Fruit fly (Drosophila melanogaster) S2 (cell line): Measurements from ENCODE around the gene CG7990.

Source experiments
- CG8478 ChIP-seq: fragments of >200 bp; optimal IDR thresholded peaks from 2 replicates; lab custom pipeline; 2018
- CTCF ChIP-seq, 2 experiments: fragments of >200 bp; optimal IDR thresholded peaks; 2 replicates each; lab custom pipeline; 2018

Gene CG7990

DNA sequence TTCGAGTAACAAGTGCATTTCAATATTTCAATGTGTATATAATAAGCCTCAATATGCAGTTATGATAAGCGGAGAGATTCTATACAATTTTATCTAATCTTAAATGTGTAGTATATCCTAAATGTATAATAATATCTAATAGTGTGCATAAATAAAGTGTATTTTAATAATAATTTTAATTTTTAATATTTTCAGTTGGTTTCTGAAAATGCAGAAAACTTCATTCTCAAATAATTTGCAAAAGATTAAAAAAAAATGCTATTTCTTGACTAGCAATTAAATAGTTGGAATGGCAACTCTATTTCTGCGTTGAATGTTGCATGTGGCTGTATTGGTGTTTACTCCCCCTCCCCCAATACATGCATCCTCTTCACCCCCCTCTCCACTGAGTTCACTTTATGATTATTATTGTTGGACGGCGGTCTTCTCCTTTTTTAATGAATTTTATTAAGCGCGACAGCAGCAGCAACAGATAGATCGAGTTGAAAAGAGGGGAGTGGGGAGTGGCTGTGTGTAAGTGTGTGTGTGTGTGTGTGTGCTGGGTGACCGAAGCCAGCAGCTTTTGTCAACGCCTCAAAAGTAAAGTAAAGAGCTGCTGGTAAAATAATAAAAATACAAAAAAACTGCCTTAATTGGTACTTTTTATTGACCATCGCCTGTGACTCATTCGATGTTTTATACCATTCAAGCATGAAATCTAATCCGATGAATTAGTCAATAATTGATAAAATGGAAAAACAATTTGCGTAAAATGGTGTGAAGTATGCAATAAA is 41.0 kb downstream of the CG7990 start:
- TF ChIP-seq CG8478, result no peak
- TF ChIP-seq CTCF (optimal IDR thresholded peaks at IDR 0.05; lab: Kevin White, UChicago), result no peak

DNA sequence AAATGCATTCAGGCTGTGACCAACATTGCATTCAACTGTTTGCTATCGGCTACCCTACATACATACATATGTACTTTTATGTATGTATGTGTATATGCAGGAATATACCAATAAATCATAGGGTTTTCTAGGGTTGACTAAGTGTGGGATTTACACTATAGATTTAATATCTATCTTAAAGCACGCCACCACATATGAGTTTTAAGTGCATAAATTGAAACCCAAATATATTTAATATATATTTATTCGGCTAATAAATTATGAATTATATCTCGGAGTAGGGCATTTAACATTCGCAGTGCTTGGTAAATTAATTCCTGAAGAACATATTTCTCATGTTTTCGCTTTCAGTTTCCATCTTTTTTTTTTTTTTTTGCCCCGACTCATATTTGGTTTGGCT is 41.8 kb downstream of the CG7990 start:
- TF ChIP-seq CTCF (optimal IDR thresholded peaks at IDR 0.05; lab: Kevin White, UChicago), result no peak
- TF ChIP-seq CG8478, result no peak

DNA sequence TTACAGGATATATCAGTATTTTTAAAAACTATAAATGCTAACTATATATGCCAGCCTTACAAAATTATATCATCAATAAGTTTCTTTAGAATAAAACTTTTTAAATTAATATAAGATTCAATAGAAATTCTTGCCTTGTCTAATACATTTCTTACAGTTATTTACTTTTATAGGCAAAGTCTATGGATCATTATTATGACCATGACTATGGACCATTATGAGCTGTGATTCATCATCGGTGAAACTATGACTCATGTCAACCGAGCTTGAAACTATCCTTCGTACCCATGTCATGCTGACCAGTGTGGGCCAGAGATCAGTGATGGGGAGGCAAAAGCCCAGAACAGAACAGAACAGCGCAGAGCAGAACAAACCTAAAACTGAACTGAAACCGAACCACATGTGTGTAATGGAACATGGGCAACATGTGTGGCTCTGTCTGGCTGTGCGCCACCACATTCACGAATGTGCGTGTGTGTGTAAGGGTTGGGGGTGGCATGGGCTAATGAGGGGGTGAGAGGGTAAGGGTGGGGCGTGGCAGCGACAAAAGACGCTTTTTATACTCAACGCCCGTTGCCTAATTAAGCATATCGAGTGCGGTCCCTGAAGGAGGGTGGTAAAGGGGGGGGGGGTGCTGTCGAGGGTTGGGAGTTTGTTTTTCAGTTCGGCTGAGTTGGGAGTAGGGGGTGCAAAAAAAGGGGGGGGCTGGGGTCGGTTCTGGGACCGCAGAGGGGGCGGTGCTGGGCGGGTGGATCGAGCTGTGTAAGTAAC is 43.1 kb downstream of the CG7990 start:
- TF ChIP-seq CTCF (optimal IDR thresholded peaks at IDR 0.05; lab: Kevin White, UChicago) (no peak), CG8478 (no peak)

DNA sequence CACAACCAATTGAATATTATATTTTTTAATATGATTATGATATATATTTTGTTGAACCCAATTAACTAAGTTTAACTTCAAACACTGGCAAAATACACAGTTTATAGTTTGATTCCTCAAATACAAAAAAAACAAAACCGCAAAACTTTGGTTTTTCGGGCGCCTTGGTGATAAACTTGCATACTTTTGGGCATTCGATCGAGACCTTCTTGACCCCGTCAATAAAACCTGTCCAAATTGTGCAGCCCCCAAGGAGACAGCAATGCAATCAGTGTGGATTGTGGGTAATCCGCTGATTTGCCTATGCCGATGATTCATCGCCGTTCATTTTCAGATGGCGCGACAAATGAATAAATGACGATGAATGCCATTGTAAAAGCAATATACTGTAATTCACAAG is 44.3 kb downstream of the CG7990 start:
- no peak for TF ChIP-seq CTCF (optimal IDR thresholded peaks at IDR 0.05; lab: Kevin White, UChicago)
- no peak for TF ChIP-seq CG8478

DNA sequence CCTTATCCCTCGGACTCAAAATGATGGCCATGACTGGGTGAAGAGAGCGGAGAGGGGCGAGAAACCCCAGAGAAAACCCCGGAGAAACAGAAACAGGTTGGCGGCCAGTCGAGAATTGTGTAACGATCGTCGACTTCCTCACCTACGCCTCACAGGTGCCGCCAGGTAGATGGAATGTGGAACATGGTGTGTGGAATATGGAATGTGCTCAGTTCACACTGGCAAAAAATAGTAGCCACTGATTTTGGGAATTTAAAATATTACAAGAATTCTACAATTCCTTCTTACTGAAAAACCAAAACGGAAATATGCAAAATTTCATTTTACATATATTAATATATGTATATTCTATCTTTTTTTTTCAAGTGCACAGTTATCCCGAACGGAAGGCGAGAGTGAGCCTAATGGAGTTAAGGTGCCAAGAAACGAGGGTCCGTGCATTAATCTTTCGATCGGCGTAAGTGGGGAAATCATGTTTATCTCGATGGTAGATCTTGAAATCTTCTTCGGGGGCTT is 45.8 kb downstream of the CG7990 start:
- TF ChIP-seq CG8478 (no peak), CTCF (optimal IDR thresholded peaks at IDR 0.05; lab: Kevin White, UChicago) (no peak)

DNA sequence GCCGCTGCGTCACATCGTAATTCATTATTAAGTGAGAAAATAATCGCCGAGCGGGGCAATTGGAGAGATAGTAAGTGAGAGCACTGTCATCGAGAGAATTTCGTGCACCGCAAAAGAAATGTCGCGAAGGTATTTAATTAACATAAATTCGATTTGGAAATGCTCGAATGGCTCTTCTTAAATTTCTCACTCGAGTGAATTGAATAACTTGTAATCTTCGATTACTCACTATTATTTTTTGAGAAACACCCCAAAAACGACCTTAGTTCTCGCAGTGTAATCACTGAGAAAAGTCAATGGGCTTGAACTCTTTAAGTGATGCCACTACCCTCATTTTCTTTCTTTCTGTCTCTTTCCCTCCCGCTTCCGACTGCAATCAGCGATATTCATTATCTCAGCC is 46.8 kb downstream of the CG7990 start:
- TF ChIP-seq CTCF (optimal IDR thresholded peaks at IDR 0.05; lab: Kevin White, UChicago), result no peak
- TF ChIP-seq CG8478, result no peak

DNA sequence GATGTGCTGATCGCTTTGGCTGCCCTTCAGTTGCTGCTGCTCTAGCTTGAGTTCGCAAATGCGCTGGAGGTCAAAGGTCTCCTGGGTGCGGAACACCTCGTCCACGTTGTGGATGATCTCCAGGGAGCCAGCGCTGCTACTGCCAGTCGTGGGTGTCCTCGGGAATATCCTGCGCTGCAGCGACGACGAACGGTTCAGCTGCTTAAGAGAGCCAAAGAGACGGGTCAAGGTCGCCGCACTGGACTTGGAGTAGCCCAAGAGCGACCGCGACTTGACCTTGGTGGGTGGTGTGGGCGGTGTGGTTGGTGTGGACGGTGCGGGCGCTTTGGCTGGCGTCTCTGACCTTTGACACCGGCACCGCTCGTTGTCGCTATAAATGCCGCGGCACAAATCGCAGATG is 47.5 kb downstream of the CG7990 start:
- TF ChIP-seq CG8478 (no peak), CTCF (optimal IDR thresholded peaks at IDR 0.05; lab: Kevin White, UChicago) (no peak)

DNA sequence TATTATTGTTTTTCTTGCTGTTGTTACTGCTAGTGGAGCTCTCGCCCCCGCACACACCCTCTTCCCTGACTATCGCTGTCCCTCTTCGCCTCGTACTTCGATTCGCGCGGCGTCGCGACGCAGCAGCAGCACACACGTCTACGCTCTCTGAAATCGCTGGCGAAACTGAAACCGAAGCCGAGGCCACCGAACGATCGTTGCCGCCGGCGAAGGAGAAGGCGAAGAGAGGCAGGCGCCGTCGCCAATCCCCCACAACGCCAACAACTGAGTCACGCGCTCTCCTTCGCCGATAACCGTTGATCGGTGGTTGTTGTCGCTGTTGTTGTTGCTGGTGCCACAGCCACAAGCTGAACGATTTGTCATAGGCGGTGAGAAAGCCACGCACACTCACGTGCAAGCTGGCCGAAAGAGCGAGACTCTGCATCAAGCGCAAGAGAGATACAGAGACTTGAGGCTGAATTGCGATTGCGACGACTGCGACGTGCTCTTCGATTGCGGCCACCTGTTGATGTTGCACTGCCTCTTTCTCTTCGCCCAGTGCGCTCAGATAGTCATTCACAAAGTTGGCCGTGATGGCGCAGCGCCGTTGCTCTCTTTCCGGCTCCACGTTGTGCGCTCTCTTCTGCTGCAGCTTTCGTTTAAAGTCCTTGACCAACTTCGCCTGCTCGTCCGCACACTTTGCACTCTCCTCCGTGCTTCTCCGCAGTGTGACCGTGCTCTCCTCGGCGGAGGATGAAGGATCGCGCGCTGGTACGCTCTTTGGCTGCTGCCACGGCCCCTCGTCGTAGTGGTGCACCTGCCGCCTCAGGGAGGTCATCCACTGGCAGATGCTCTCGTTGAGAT is 48.3 kb downstream of the CG7990 start:
- TF ChIP-seq CTCF (optimal IDR thresholded peaks at IDR 0.05; lab: Kevin White, UChicago), result no peak
- no peak for TF ChIP-seq CG8478

DNA sequence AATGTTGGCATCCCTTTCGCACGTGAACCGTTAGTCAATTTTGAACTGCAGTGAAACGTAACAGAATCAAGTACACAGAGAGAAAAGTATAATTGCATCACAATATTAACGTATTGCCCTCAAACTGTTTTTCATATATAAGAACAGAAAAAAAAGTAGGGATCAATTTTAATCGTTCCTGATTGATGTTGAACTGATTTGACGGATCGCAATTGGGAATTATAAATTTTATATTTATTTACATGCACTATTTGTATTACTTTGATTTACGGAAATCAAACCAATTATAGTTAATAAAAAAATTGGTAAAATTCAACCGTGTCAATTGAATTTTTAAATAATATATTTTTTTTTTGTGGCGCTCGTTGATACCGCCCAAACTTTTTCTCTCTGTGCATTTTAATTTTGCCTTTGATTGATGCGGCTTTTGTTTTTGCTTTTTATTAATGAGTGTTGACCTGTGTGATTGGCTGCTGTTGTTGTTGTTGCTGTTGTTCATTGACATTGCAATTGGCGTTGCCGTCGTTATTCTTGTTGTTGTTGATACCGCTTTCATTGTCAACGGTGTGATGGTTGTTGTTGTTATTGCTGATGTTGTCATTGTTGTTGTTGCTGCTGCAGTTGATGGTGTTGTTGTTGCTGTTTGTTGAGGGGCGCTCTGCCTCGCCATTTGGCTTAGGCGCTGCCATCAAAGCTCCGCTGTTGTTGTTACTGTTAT is 49.0 kb downstream of the CG7990 start:
- no peak for TF ChIP-seq CTCF (optimal IDR thresholded peaks at IDR 0.05; lab: Kevin White, UChicago)
- TF ChIP-seq CG8478, result no peak

DNA sequence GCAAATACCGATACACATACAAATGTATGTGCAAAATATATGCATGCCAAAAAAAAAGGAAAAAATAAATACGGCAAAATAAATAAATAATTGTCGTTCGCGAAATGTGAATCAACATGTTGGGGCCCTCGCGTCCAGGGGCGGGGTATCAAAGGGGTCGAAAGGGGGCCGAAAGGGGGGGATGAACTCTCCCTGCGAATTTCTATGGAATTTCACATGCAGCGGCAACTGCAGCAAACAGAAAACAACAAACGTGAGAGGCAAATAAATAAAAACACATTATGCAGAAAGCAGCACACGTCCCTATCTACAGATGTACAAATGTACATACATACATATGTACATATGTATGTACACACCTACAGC is 52.3 kb downstream of the CG7990 start:
- TF ChIP-seq CTCF (optimal IDR thresholded peaks at IDR 0.05; lab: Kevin White, UChicago) (no peak), CG8478 (no peak)

DNA sequence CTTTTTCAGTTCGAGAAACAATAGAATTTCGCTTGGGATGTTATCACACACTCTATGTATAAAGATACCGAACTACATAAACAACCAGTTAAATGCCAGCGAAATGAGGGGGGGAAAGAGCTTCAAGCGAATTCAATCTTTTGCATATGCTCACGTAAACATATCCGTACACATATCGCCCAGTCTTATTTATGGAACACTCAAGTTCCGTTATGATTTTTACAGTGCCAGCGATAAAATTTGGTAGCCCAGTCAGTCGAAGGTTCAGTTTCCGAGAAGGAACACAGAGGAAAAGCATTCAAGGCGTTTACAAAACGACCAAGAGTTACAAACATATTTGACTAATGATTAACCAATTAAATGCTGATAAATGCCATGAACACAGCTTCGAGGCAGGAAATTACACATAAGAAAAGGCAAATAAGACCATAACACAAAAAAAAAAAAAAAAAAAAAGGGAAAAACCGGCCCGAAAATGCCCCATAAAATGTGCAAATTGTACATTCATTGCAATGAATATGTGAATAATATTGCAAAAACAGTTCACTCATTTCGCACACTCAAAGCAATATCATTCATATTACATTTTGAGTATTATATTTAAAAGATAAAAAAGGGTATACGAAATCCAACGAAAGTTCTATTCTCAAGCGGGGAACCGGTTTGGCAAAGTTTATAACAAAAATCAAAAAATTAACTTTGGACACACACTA is 52.8 kb downstream of the CG7990 start:
- TF ChIP-seq CG8478, result no peak
- no peak for TF ChIP-seq CTCF (optimal IDR thresholded peaks at IDR 0.05; lab: Kevin White, UChicago)

DNA sequence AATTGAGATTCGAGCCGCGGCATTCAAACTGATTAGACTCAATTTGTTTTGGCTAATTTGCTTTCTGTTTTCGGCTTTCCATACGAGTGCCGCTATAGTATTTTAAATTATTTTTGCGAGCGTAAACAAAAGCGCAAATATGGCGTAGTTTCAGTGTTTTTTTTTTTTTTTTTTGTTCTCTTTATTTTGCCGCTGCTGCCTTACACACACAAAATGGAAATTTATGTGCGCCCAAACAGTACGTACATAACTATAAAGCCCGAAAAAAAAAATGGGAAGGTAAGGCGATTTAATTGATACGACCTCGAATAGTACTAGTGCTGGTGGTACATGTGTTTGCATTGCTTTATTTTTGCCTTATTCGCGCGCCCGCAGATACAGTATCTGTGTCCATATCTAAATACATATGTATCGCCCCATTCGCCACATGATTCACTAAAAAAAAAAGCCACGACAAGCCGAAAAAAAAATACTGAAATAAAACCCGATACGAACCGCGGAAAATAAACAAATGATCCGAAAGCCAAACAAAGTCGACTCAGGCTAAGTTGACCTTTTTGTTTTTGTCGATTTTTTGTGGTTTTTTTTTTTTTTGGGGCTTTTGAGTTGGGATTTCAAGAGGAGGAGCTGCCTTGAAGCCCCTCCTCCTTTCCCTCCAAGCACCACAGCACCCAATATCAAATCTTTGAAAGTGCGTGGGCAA is 53.7 kb downstream of the CG7990 start:
- no peak for TF ChIP-seq CG8478
- TF ChIP-seq CTCF (optimal IDR thresholded peaks at IDR 0.05; lab: Kevin White, UChicago), result no peak

DNA sequence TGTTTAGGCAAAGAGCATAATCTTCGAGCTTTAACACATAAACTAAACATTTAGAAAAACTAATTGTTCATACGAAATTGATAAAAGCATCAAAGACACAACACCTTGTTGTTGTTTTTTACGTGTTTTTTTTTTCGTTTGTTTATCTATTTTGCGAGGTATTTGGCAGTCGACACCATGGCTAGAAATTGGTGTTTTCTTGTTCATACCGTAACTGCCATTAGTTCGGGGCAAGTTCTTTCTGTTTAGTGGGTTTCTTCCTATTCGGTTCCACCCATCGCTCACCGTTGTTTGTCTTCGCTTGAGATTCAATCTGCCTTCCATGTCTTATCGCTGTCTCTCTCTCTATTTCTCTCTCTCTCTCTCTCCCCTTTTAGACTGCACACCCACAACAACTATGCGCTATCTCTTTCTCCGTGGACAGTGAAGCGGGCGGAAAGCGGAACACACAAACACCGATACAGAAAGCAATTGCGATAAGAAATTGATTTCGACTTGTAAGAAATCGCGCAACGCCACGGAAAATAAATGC is 55.3 kb downstream of the CG7990 start:
- TF ChIP-seq CTCF (optimal IDR thresholded peaks at IDR 0.05; lab: Kevin White, UChicago), result no peak
- no peak for TF ChIP-seq CG8478
